Worm (Caenorhabditis elegans) whole organism, mixed stage, embryonic: ENCODE data around the gene C23F12.4.

ENCODE experiments used
- mab-5 ChIP-seq: fragments of 150-350 bp; optimal IDR thresholded peaks from 2 replicates; lab custom pipeline; 2014; ENCODE audit warnings: missing biosample characterization, missing genetic modification characterization
- nhr-28 ChIP-seq: fragments of 150-350 bp; optimal IDR thresholded peaks from 2 replicates; lab custom pipeline; 2014; ENCODE audit warnings: missing biosample characterization, missing genetic modification characterization
- pha-4 ChIP-seq: fragments of 150-350 bp; optimal IDR thresholded peaks from 2 replicates; lab custom pipeline; 2018; ENCODE audit warnings: missing biosample characterization, missing genetic modification reagents, missing genetic modification characterization
- sptf-1 ChIP-seq: sonication (generic microtip); optimal IDR thresholded peaks from 2 replicates; lab custom pipeline; 2017; ENCODE audit warnings: mild to moderate bottlenecking, missing genetic modification characterization, moderate library complexity, missing compliant biosample characterization
- unc-62 ChIP-seq: fragments of 150-350 bp; optimal IDR thresholded peaks from 2 replicates; lab custom pipeline; 2014; ENCODE audit warnings: missing biosample characterization, missing genetic modification reagents, missing genetic modification characterization
- ztf-11 ChIP-seq: fragments of 150-350 bp; optimal IDR thresholded peaks from 2 replicates; lab custom pipeline; 2014; ENCODE audit warnings: missing biosample characterization, missing genetic modification characterization

- TF ChIP-seq unc-62 = no peak
- no peak for TF ChIP-seq pha-4
- TF ChIP-seq sptf-1 (tag; lab: Kevin White, UChicago) = no peak
- no peak for TF ChIP-seq mab-5 (tag; lab: Kevin White, UChicago)
- TF ChIP-seq nhr-28 (tag; lab: Kevin White, UChicago) = no peak
- TF ChIP-seq ztf-11 (tag; lab: Kevin White, UChicago) = no peak
Observed at ce11 chrX:9373729-9374128, 13.4 kb upstream of the C23F12.4 start.
